Fruit fly (Drosophila melanogaster): ENCODE data around the gene CG3108.

Gene CG3108

dm6 chrX:5746864-5747861 lies 34.3 kb downstream of the CG3108 start, which contains the start of the genes IntS6 and Rtel1 (continued):
- TF ChIP-seq fd85E (GFP tag; optimal IDR thresholded peaks at IDR 0.05) (peak; percentile 40), fd59A (GFP tag; optimal IDR thresholded peaks at IDR 0.05) (peak; percentile 83), CG34406 (GFP tag; optimal IDR thresholded peaks at IDR 0.05) (peak; percentile 87), CG15336 (GFP tag; IDR thresholded peaks at IDR 0.05) (peak; percentile 91), CG8319 (GFP tag; optimal IDR thresholded peaks at IDR 0.05) (peak; percentile 87), cyc (GFP tag; optimal IDR thresholded peaks at IDR 0.05) (peak; percentile 94), CG6792 (GFP tag; optimal IDR thresholded peaks at IDR 0.05) (peak; percentile 86), lz (GFP tag; optimal IDR thresholded peaks at IDR 0.05) (peak; percentile 95), Hr39 (GFP tag; optimal IDR thresholded peaks at IDR 0.05) (peak; percentile 97), CG16779 (tag; optimal IDR thresholded peaks at IDR 0.05) (peak; percentile 78), Ets21C (GFP tag; optimal IDR thresholded peaks at IDR 0.05) (peak; percentile 93), achi (GFP tag; optimal IDR thresholded peaks at IDR 0.05) (peak; percentile 89), CG6276 (GFP tag; optimal IDR thresholded peaks at IDR 0.05) (peak; percentile 84), CG11902 (GFP tag; optimal IDR thresholded peaks at IDR 0.05) (peak; percentile 89), OdsH (GFP tag; optimal IDR thresholded peaks at IDR 0.05) (peak; percentile 93), Lpt (GFP tag; optimal IDR thresholded peaks at IDR 0.05) (peak; percentile 76), CG7368 (GFP tag; optimal IDR thresholded peaks at IDR 0.05) (peak; percentile 82), Blimp-1 (GFP tag; optimal IDR thresholded peaks at IDR 0.05) (peak; percentile 73)

- TF ChIP-seq CG16779 (tag; optimal IDR thresholded peaks at IDR 0.05) (peak; percentile 43), CG3919 (GFP tag; optimal IDR thresholded peaks at IDR 0.05) (peak; percentile 67), CG11294 (GFP tag; IDR thresholded peaks at IDR 0.05) (peak; percentile 60), svp (GFP tag) (peak; percentile 76), CG8632 (GFP tag; optimal IDR thresholded peaks at IDR 0.05) (peak; percentile 55), achi (GFP tag; optimal IDR thresholded peaks at IDR 0.05) (peak; percentile 70), CG7368 (GFP tag; optimal IDR thresholded peaks at IDR 0.05) (peak; percentile 53), CG6276 (GFP tag; optimal IDR thresholded peaks at IDR 0.05) (peak; percentile 79), Blimp-1 (GFP tag; optimal IDR thresholded peaks at IDR 0.05) (peak; percentile 48), CG8319 (GFP tag; optimal IDR thresholded peaks at IDR 0.05) (peak; percentile 33), fd59A (GFP tag; optimal IDR thresholded peaks at IDR 0.05) (peak; percentile 63), Hr4 (GFP tag; optimal IDR thresholded peaks at IDR 0.05) (peak; percentile 72), fd85E (GFP tag; optimal IDR thresholded peaks at IDR 0.05) (peak; percentile 17), CG6792 (GFP tag; optimal IDR thresholded peaks at IDR 0.05) (peak; percentile 75), topi (GFP tag; optimal IDR thresholded peaks at IDR 0.05) (peak; percentile 74), Eip93F (GFP tag; optimal IDR thresholded peaks at IDR 0.05) (peak; percentile 56), Gug (GFP tag; IDR thresholded peaks at IDR 0.05) (peak; percentile 66), CG10631 (GFP tag; optimal IDR thresholded peaks at IDR 0.05) (peak; percentile 75), Hr39 (GFP tag; optimal IDR thresholded peaks at IDR 0.05) (peak; percentile 65), fkh (GFP tag; optimal IDR thresholded peaks at IDR 0.05) (peak; percentile 81), CG6808 (GFP tag; optimal IDR thresholded peaks at IDR 0.05) (peak; percentile 61), CG10669 (GFP tag; optimal IDR thresholded peaks at IDR 0.05) (peak; percentile 69), OdsH (GFP tag; optimal IDR thresholded peaks at IDR 0.05) (peak; percentile 73), pdm3 (GFP tag; optimal IDR thresholded peaks at IDR 0.05) (peak; percentile 83), dac (GFP tag; optimal IDR thresholded peaks at IDR 0.05) (peak; percentile 56), CG6854 (GFP tag; optimal IDR thresholded peaks at IDR 0.05) (no peak), esn (GFP tag; optimal IDR thresholded peaks at IDR 0.05) (peak; percentile 70), CG1621 (tag; optimal IDR thresholded peaks at IDR 0.05) (peak; percentile 73), CG11762 (GFP tag; optimal IDR thresholded peaks at IDR 0.05; ENCODE audit: insufficient read depth) (peak; percentile 38), Ets96B (tag; optimal IDR thresholded peaks at IDR 0.05) (peak; percentile 57), Lpt (GFP tag; optimal IDR thresholded peaks at IDR 0.05) (peak; percentile 58), Sox102F (GFP tag; optimal IDR thresholded peaks at IDR 0.05) (peak; percentile 65), ss (GFP tag; optimal IDR thresholded peaks at IDR 0.05) (peak; percentile 45 to 72), Eip75B (GFP tag; optimal IDR thresholded peaks at IDR 0.05) (peak; percentile 61), CG15336 (GFP tag; IDR thresholded peaks at IDR 0.05) (peak; percentile 74), CG3032 (tag; optimal IDR thresholded peaks at IDR 0.05) (peak; percentile 66), Smox (GFP tag; optimal IDR thresholded peaks at IDR 0.05) (peak; percentile 38)
These were observed 35.3 kb downstream of the CG3108 start for dm6 chrX:5745840-5746815.
